Fruit fly (Drosophila melanogaster): ENCODE results near the gene dsb.

DNA sequence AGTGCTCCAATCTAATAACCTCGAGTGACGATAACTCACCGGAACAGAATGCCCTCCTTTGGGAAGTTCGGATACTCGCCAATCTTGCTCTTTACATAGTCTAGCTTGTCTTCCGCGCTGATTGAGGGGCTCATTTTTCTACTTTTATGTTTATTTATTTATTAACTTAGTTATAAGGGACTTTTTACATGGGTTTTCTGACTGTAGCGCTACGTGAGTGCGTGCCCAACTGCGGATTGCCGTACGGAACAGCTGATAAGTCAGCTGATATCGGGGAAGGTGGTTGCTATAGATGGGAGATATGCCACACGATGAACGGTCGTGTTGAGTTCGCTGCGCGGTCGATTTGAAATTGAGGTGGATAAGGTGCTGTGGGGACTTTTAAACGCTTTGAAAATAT lies 25.3 kb downstream of the dsb start, which contains the start of gene Aprt:
- TF ChIP-seq CG9817 (tag; optimal IDR thresholded peaks at IDR 0.05) = no peak
- TF ChIP-seq tio (GFP tag; optimal IDR thresholded peaks at IDR 0.05) = no peak
- TF ChIP-seq scrt (GFP tag; optimal IDR thresholded peaks at IDR 0.05) = no peak

Measured in whole organism, embryonic.